Worm (Caenorhabditis elegans): ENCODE measurements around the gene Y48A5A.3.

Y48A5A.3 gene

ce11 chrIV:1969353-1969752 is at the start of gene Y48A5A.3:
Gene Y48A5A.3, plus strand, starts transcription at chrIV:1969737.
- TF ChIP-seq ceh-100 (GFP tag; IDR thresholded peaks at IDR 0.05): no peak
- no peak for TF ChIP-seq unc-130 (GFP tag; optimal IDR thresholded peaks at IDR 0.05)
- TF ChIP-seq B0336.3 (GFP tag; IDR thresholded peaks at IDR 0.05): no peak
- no peak for TF ChIP-seq snpc-1.1 (tag; optimal IDR thresholded peaks at IDR 0.05; ENCODE audit: insufficient read depth)
- TF ChIP-seq ztf-6 (GFP tag; IDR thresholded peaks at IDR 0.05): no peak
- TF ChIP-seq rpc-1 (optimal IDR thresholded peaks at IDR 0.05): no peak
- TF ChIP-seq rpc-1 (tag; optimal IDR thresholded peaks at IDR 0.05): no peak
- no peak for TF ChIP-seq mes-4 (tag; optimal IDR thresholded peaks at IDR 0.05)
- TF ChIP-seq ceh-58 (GFP tag; IDR thresholded peaks at IDR 0.05): no peak
- TF ChIP-seq nfya-2 (GFP tag; IDR thresholded peaks at IDR 0.05): no peak
- no peak for TF ChIP-seq aptf-3 (GFP tag; IDR thresholded peaks at IDR 0.05)
- TF ChIP-seq lin-40 (tag; optimal IDR thresholded peaks at IDR 0.05): no peak
- no peak for TF ChIP-seq nhr-90 (tag; optimal IDR thresholded peaks at IDR 0.05)
- TF ChIP-seq unc-62 (GFP tag; optimal IDR thresholded peaks at IDR 0.05): no peak
- TF ChIP-seq K12H6.12 (tag; optimal IDR thresholded peaks at IDR 0.05): no peak
- TF ChIP-seq gei-17 (GFP tag; optimal IDR thresholded peaks at IDR 0.05): no peak

- no peak for TF ChIP-seq D2030.7 (GFP tag; IDR thresholded peaks at IDR 0.05)
- TF ChIP-seq somi-1 (GFP tag; optimal IDR thresholded peaks at IDR 0.05): no peak
- no peak for TF ChIP-seq lin-35 (GFP tag; optimal IDR thresholded peaks at IDR 0.05)
- no peak for TF ChIP-seq snpc-3.4 (tag; optimal IDR thresholded peaks at IDR 0.05)
- TF ChIP-seq ztf-26 (tag; optimal IDR thresholded peaks at IDR 0.05): no peak
- TF ChIP-seq madf-6 (GFP tag; IDR thresholded peaks at IDR 0.05): no peak
- no peak for TF ChIP-seq F10E7.11 (tag; optimal IDR thresholded peaks at IDR 0.05)
- TF ChIP-seq hmg-20 (GFP tag; IDR thresholded peaks at IDR 0.05): no peak
- no peak for TF ChIP-seq nhr-90 (tag; optimal IDR thresholded peaks at IDR 0.05)
- TF ChIP-seq repo-1 (tag; optimal IDR thresholded peaks at IDR 0.05): no peak
- TF ChIP-seq ets-4 (GFP tag; optimal IDR thresholded peaks at IDR 0.05): no peak
- no peak for TF ChIP-seq sptf-2 (GFP tag; optimal IDR thresholded peaks at IDR 0.05)
- no peak for TF ChIP-seq akir-1 (GFP tag; optimal IDR thresholded peaks at IDR 0.05)
- no peak for TF ChIP-seq ceh-40 (GFP tag; IDR thresholded peaks at IDR 0.05)
- TF ChIP-seq lsl-1 (GFP tag; optimal IDR thresholded peaks at IDR 0.05): no peak
Measured at ce11 chrIV:1920513-1920912, 49.0 kb upstream of the Y48A5A.3 start.

ce11 chrIV:1923722-1924121 is 45.8 kb upstream of the Y48A5A.3 start, which contains the start of gene denn-4:
Gene denn-4, plus strand, starts transcription at chrIV:1924001.
- TF ChIP-seq tlf-1 (GFP tag; optimal IDR thresholded peaks at IDR 0.05) (no peak), mcd-1 (GFP tag; IDR thresholded peaks at IDR 0.05) (peak; percentile 89), mxl-1 (tag; optimal IDR thresholded peaks at IDR 0.05) (no peak), F49E8.2 (tag; optimal IDR thresholded peaks at IDR 0.05; ENCODE audit: insufficient read depth) (no peak), ekl-4 (GFP tag; IDR thresholded peaks at IDR 0.05) (no peak), F23B12.7 (tag; optimal IDR thresholded peaks at IDR 0.05; ENCODE audit: insufficient read depth) (peak; percentile 1), mes-4 (tag; optimal IDR thresholded peaks at IDR 0.05) (no peak), attf-5 (GFP tag; optimal IDR thresholded peaks at IDR 0.05) (no peak), egrh-3 (GFP tag; IDR thresholded peaks at IDR 0.05) (no peak), D2030.7 (GFP tag; IDR thresholded peaks at IDR 0.05) (no peak), C17E4.6 (GFP tag; IDR thresholded peaks at IDR 0.05) (no peak), F52B5.7 (tag; optimal IDR thresholded peaks at IDR 0.05) (no peak), F10E7.11 (tag; optimal IDR thresholded peaks at IDR 0.05) (no peak), sdz-38 (tag; optimal IDR thresholded peaks at IDR 0.05) (no peak), cebp-1 (GFP tag; IDR thresholded peaks at IDR 0.05) (no peak), cebp-1 (tag; optimal IDR thresholded peaks at IDR 0.05) (peak; percentile 21), ccch-3 (GFP tag; optimal IDR thresholded peaks at IDR 0.05) (no peak)
